Worm (Caenorhabditis elegans) whole organism, late embryonic: Measurements from ENCODE around the gene T01D3.1.

Source experiments
- Y22D7AL.16 ChIP-seq: sonication (generic microtip); optimal IDR thresholded peaks from 2 replicates; lab custom pipeline; 2016; ENCODE audit warnings: missing genetic modification characterization, missing compliant biosample characterization
- ceh-30 ChIP-seq: fragments of 150-350 bp; optimal IDR thresholded peaks from 2 replicates; lab custom pipeline; 2014; ENCODE audit warnings: missing biosample characterization, missing genetic modification characterization
- ceh-31 ChIP-seq: sonication (generic microtip); optimal IDR thresholded peaks from 2 replicates; lab custom pipeline; 2016; ENCODE audit warnings: missing genetic modification characterization, missing compliant biosample characterization
- ceh-45 ChIP-seq: fragments of 200-800 bp; sonication (Bioruptor generic); IDR thresholded peaks from 2 replicates; pipeline ENCODE4 v1.3.6; 2022; ENCODE audit warnings: missing genetic modification reagents, missing genetic modification characterization, missing compliant biosample characterization
- hlh-30 ChIP-seq: sonication (generic microtip); optimal IDR thresholded peaks from 2 replicates; lab custom pipeline; 2017; ENCODE audit warnings: antibody characterized with exemption, missing genetic modification characterization, missing compliant biosample characterization; ENCODE audit not compliant: insufficient read depth
- madf-2 ChIP-seq: sonication (generic microtip); optimal IDR thresholded peaks from 2 replicates; lab custom pipeline; 2017; ENCODE audit warnings: missing genetic modification characterization, missing compliant biosample characterization
- nfya-1 ChIP-seq: sonication (generic microtip); optimal IDR thresholded peaks from 2 replicates; lab custom pipeline; 2017; ENCODE audit warnings: missing genetic modification characterization, mild to moderate bottlenecking, missing compliant biosample characterization, antibody characterized with exemption, moderate library complexity
- nhr-11 ChIP-seq: fragments of 150-350 bp; optimal IDR thresholded peaks from 2 replicates; lab custom pipeline; 2014; ENCODE audit warnings: missing biosample characterization, missing genetic modification characterization
- rnt-1 ChIP-seq: sonication (generic microtip); optimal IDR thresholded peaks from 2 replicates; lab custom pipeline; 2016; ENCODE audit warnings: missing genetic modification characterization, missing compliant biosample characterization
- zip-5 ChIP-seq: sonication (generic microtip); optimal IDR thresholded peaks from 2 replicates; lab custom pipeline; 2016; ENCODE audit warnings: missing genetic modification characterization, missing compliant biosample characterization

- TF ChIP-seq hlh-30 (tag; lab: Kevin White, UChicago) (no peak), ceh-45 (no peak), nfya-1 (tag; lab: Kevin White, UChicago) (no peak), rnt-1 (tag; lab: Kevin White, UChicago) (no peak), ceh-31 (tag; lab: Kevin White, UChicago) (no peak), nhr-11 (tag; lab: Kevin White, UChicago) (no peak), madf-2 (tag; lab: Kevin White, UChicago) (no peak), zip-5 (no peak), ceh-30 (tag; lab: Kevin White, UChicago) (no peak), Y22D7AL.16 (no peak)
These were observed 33.1 kb upstream of the T01D3.1 start for ce11 chrV:13656346-13657254.
